Worm (Caenorhabditis elegans) whole organism, early embryonic: ENCODE measurements around the gene dos-2.

Source experiments
- aly-1 ChIP-seq: sonication (generic microtip); optimal IDR thresholded peaks from 2 replicates; lab custom pipeline; 2016; ENCODE audit warnings: missing genetic modification characterization, missing compliant biosample characterization
- ama-1 ChIP-seq: fragments of 150-350 bp; optimal IDR thresholded peaks from 2 replicates; lab custom pipeline; 2014
- flt-1 ChIP-seq: fragments of 200-800 bp; sonication (Bioruptor generic); IDR thresholded peaks from 2 replicates; pipeline ENCODE4 v1.3.6; 2022; ENCODE audit warnings: missing genetic modification characterization, missing compliant biosample characterization
- pes-1 ChIP-seq: fragments of 200-800 bp; sonication (Bioruptor generic); IDR thresholded peaks from 2 replicates; pipeline ENCODE4 v1.3.6; 2022; ENCODE audit warnings: missing genetic modification reagents, missing genetic modification characterization, missing compliant biosample characterization
- sea-1 ChIP-seq: fragments of 200-800 bp; sonication (Bioruptor generic); conservative IDR thresholded peaks from 2 replicates; pipeline ENCODE4 v1.3.6; 2022; ENCODE audit warnings: missing genetic modification characterization, missing compliant biosample characterization

DNA sequence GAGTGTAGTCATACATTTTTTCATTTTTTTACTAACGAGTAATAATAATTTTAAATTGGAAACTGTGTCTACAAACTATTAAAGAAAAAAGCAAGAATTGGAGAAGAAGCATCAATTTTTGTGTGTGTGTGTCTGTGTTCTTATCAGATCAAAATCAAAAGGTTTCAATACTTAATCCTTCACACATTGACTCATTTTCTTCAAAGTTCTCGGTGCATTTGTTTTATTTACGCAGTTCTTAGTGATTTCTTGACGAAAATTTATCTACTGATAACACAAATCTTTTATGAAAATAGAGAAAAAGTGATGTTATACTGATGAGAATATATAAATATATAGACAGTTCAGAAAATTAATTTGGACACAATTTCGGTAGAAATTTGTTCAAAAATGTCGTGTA is 20.0 kb downstream of the dos-2 start, which contains the start of gene clc-22:
- TF ChIP-seq ama-1 (no peak), sea-1 (GFP tag; lab: Robert Waterston, UW) (no peak), flt-1 (GFP tag; lab: Robert Waterston, UW) (no peak), pes-1 (GFP tag; lab: Robert Waterston, UW) (no peak), aly-1 (tag; lab: Kevin White, UChicago) (no peak)
